Fruit fly (Drosophila melanogaster) whole organism, embryonic: ENCODE data around the gene CG10947.
A peak's percentile ranks its signal among the peaks of the same experiment; 100 is the strongest.

ENCODE experiments used
- Antp ChIP-seq: fragments of 200-800 bp; sonication (Bioruptor generic); optimal IDR thresholded peaks from 3 replicates; lab custom pipeline; 2016; ENCODE audit warnings: missing biosample characterization, missing genetic modification characterization
- BEAF-32 ChIP-seq: fragments of 200-800 bp; sonication (Bioruptor generic); optimal IDR thresholded peaks from 3 replicates; lab custom pipeline; 2017; ENCODE audit warnings: missing biosample characterization, missing genetic modification characterization, mild to moderate bottlenecking, moderate library complexity, missing genetic modification reagents
- CG10274 ChIP-seq: fragments of 200-800 bp; sonication (Bioruptor generic); optimal IDR thresholded peaks from 3 replicates; lab custom pipeline; 2017; ENCODE audit warnings: missing biosample characterization, mild to moderate bottlenecking, missing genetic modification characterization
- CG10959 ChIP-seq: fragments of 200-800 bp; sonication (Bioruptor generic); IDR thresholded peaks from 2 replicates; pipeline ENCODE4 v1.3.6; 2022; ENCODE audit warnings: missing biosample characterization, missing genetic modification characterization
- CG10979 ChIP-seq: fragments of 200-800 bp; sonication (Bioruptor generic); optimal IDR thresholded peaks from 2 replicates; lab custom pipeline; 2018; ENCODE audit warnings: missing biosample characterization, mild to moderate bottlenecking, missing genetic modification characterization, moderate library complexity
- CG12155 ChIP-seq: fragments of 200-800 bp; sonication (Bioruptor generic); optimal IDR thresholded peaks from 3 replicates; lab custom pipeline; 2016; ENCODE audit warnings: missing biosample characterization, missing genetic modification characterization
- CG13287 ChIP-seq: fragments of 200-800 bp; sonication (Bioruptor generic); IDR thresholded peaks from 2 replicates; pipeline ENCODE4 v1.3.6; 2022; ENCODE audit warnings: missing biosample characterization, missing genetic modification characterization; ENCODE audit not compliant: partially characterized antibody
- CG13775 ChIP-seq: fragments of 200-800 bp; sonication (Bioruptor generic); optimal IDR thresholded peaks from 3 replicates; lab custom pipeline; 2017; ENCODE audit warnings: missing biosample characterization, mild to moderate bottlenecking, missing genetic modification characterization
- CG14050 ChIP-seq: fragments of 200-800 bp; sonication (Bioruptor generic); IDR thresholded peaks from 3 replicates; pipeline ENCODE4 v1.3.6; 2022; ENCODE audit warnings: missing biosample characterization, missing genetic modification characterization
- CG16779 ChIP-seq: fragments of 200-800 bp; sonication (Bioruptor generic); IDR thresholded peaks from 2 replicates; pipeline ENCODE4 v1.3.6; 2022; ENCODE audit warnings: missing biosample characterization, missing genetic modification characterization
- CG17361 ChIP-seq: fragments of 200-800 bp; sonication (Bioruptor generic); IDR thresholded peaks from 3 replicates; pipeline ENCODE4 v1.3.6; 2022; ENCODE audit warnings: missing biosample characterization, missing genetic modification characterization
- CG17385 ChIP-seq: fragments of 200-800 bp; sonication (Bioruptor generic); optimal IDR thresholded peaks from 3 replicates; lab custom pipeline; 2018; ENCODE audit warnings: missing biosample characterization, mild to moderate bottlenecking, missing genetic modification characterization
- CG1792 ChIP-seq: fragments of 200-800 bp; sonication (Bioruptor generic); optimal IDR thresholded peaks from 2 replicates; lab custom pipeline; 2016; ENCODE audit warnings: missing biosample characterization, missing genetic modification characterization
- CG6683 ChIP-seq: fragments of 200-800 bp; sonication (Bioruptor generic); optimal IDR thresholded peaks from 2 replicates; lab custom pipeline; 2017; ENCODE audit warnings: missing biosample characterization, mild to moderate bottlenecking, missing genetic modification characterization, missing genetic modification reagents
- Chrac-16 ChIP-seq: fragments of 200-800 bp; sonication (Bioruptor generic); optimal IDR thresholded peaks from 3 replicates; lab custom pipeline; 2016; ENCODE audit warnings: missing biosample characterization, missing genetic modification characterization
- Dek ChIP-seq: fragments of 200-800 bp; sonication (Bioruptor generic); optimal IDR thresholded peaks from 3 replicates; lab custom pipeline; 2019; ENCODE audit warnings: missing biosample characterization, mild to moderate bottlenecking, missing genetic modification characterization, moderate library complexity
- Dip3 ChIP-seq: fragments of 200-800 bp; sonication (Bioruptor generic); optimal IDR thresholded peaks from 3 replicates; lab custom pipeline; 2016; ENCODE audit warnings: missing biosample characterization, missing genetic modification characterization
- Dll ChIP-seq: fragments of 200-800 bp; sonication (Bioruptor generic); IDR thresholded peaks from 4 replicates; pipeline ENCODE4 v1.3.6; 2022; ENCODE audit warnings: missing biosample characterization, missing genetic modification characterization; ENCODE audit not compliant: partially characterized antibody
- E2f1 ChIP-seq: fragments of 200-800 bp; sonication (Bioruptor generic); IDR thresholded peaks from 2 replicates; pipeline ENCODE4 v1.3.6; 2022; ENCODE audit warnings: missing biosample characterization, missing genetic modification characterization
- Elba2 ChIP-seq: fragments of 200-800 bp; sonication (Bioruptor generic); optimal IDR thresholded peaks from 3 replicates; lab custom pipeline; 2016; ENCODE audit warnings: missing biosample characterization, missing genetic modification characterization
- Gug ChIP-seq: fragments of 200-800 bp; sonication (Bioruptor generic); IDR thresholded peaks from 4 replicates; pipeline ENCODE4 v1.3.6; 2022; ENCODE audit warnings: missing biosample characterization, missing genetic modification characterization
- HLH54F ChIP-seq: fragments of 200-800 bp; sonication (Bioruptor generic); optimal IDR thresholded peaks from 3 replicates; lab custom pipeline; 2016; ENCODE audit warnings: missing biosample characterization, missing genetic modification characterization
- Mes4 ChIP-seq: fragments of 200-800 bp; sonication (Bioruptor generic); optimal IDR thresholded peaks from 2 replicates; lab custom pipeline; 2016; ENCODE audit warnings: missing biosample characterization, missing genetic modification characterization
- NFAT ChIP-seq: fragments of 200-800 bp; sonication (Bioruptor generic); IDR thresholded peaks from 2 replicates; pipeline ENCODE4 v1.3.6; 2022; ENCODE audit warnings: missing biosample characterization, missing genetic modification characterization
- Neu2 ChIP-seq: fragments of 200-800 bp; sonication (Bioruptor generic); optimal IDR thresholded peaks from 3 replicates; lab custom pipeline; 2016; ENCODE audit warnings: missing biosample characterization, missing genetic modification characterization, borderline replicate concordance
- Optix ChIP-seq: fragments of 200-800 bp; sonication (Bioruptor generic); IDR thresholded peaks from 3 replicates; pipeline ENCODE4 v1.3.6; 2022; ENCODE audit warnings: missing biosample characterization, missing genetic modification characterization
- Trl ChIP-seq, 3 experiments: fragments of >200 bp in 2 of 3; fragments of 200-800 bp in 1 of 3; sonication (Bioruptor generic) in 1 of 3; optimal IDR thresholded peaks; 2 replicates in 1 of 3; 3 replicates in 2 of 3; lab custom pipeline; 2016 to 2017; ENCODE audit warnings: missing biosample characterization in 1 of 3, missing genetic modification characterization in 1 of 3
- Vsx1 ChIP-seq: fragments of 200-800 bp; sonication (Bioruptor generic); optimal IDR thresholded peaks from 2 replicates; lab custom pipeline; 2017; ENCODE audit warnings: missing biosample characterization, mild to moderate bottlenecking, missing genetic modification characterization, missing genetic modification reagents
- ash1 ChIP-seq: fragments of 200-800 bp; sonication (Bioruptor generic); optimal IDR thresholded peaks from 2 replicates; lab custom pipeline; 2018; ENCODE audit warnings: missing biosample characterization, mild to moderate bottlenecking, missing genetic modification characterization
- btn ChIP-seq: fragments of 200-800 bp; sonication (Bioruptor generic); optimal IDR thresholded peaks from 2 replicates; lab custom pipeline; 2016; ENCODE audit warnings: missing biosample characterization, missing genetic modification characterization
- chinmo ChIP-seq: fragments of 200-800 bp; sonication (Bioruptor generic); IDR thresholded peaks from 4 replicates; pipeline ENCODE4 v1.3.6; 2022; ENCODE audit warnings: missing biosample characterization, missing genetic modification characterization; ENCODE audit not compliant: partially characterized antibody
- ci ChIP-seq: fragments of 200-800 bp; sonication (Bioruptor generic); IDR thresholded peaks from 3 replicates; pipeline ENCODE4 v1.3.6; 2022; ENCODE audit warnings: missing biosample characterization, missing genetic modification characterization
- crp ChIP-seq, 2 experiments: fragments of 200-800 bp; sonication (Bioruptor generic); optimal IDR thresholded peaks; 2 replicates in 1 of 2; 3 replicates in 1 of 2; lab custom pipeline; 2017; ENCODE audit warnings: missing biosample characterization in 2 of 2, missing genetic modification characterization in 2 of 2, mild to moderate bottlenecking in 1 of 2, moderate library complexity in 1 of 2
- dm ChIP-seq: fragments of 200-800 bp; sonication (Bioruptor generic); optimal IDR thresholded peaks from 3 replicates; lab custom pipeline; 2016; ENCODE audit warnings: missing biosample characterization, missing genetic modification characterization
- fd64A ChIP-seq: fragments of 200-800 bp; sonication (Bioruptor generic); optimal IDR thresholded peaks from 3 replicates; lab custom pipeline; 2018; ENCODE audit warnings: missing biosample characterization, mild to moderate bottlenecking, missing genetic modification characterization
- hkb ChIP-seq, 2 experiments: fragments of 200-800 bp in 1 of 2; fragments of >200 bp in 1 of 2; sonication (Bioruptor generic) in 1 of 2; IDR thresholded peaks in 1 of 2; optimal IDR thresholded peaks in 1 of 2; 2 replicates each; pipeline versions ENCODE4 v1.3.6 to Lab custom; 2017 to 2022; ENCODE audit warnings: missing biosample characterization in 1 of 2, missing genetic modification characterization in 1 of 2
- inv ChIP-seq: fragments of 200-800 bp; sonication (Bioruptor generic); IDR thresholded peaks from 2 replicates; pipeline ENCODE4 v1.3.6; 2022; ENCODE audit warnings: missing biosample characterization, missing genetic modification characterization; ENCODE audit not compliant: partially characterized antibody
- prd ChIP-seq, 3 experiments: fragments of >200 bp in 2 of 3; fragments of 200-800 bp in 1 of 3; sonication (Bioruptor generic) in 1 of 3; optimal IDR thresholded peaks in 2 of 3; IDR thresholded peaks in 1 of 3; 2 replicates in 2 of 3; 3 replicates in 1 of 3; pipeline versions ENCODE4 v1.3.6 to Lab custom; 2017 to 2022; ENCODE audit warnings: missing biosample characterization in 1 of 3, missing genetic modification characterization in 1 of 3
- scrt ChIP-seq: fragments of 200-800 bp; sonication (Bioruptor generic); optimal IDR thresholded peaks from 2 replicates; lab custom pipeline; 2018; ENCODE audit warnings: missing biosample characterization, mild to moderate bottlenecking, missing genetic modification characterization, moderate library complexity
- sim ChIP-seq: fragments of 200-800 bp; sonication (Bioruptor generic); IDR thresholded peaks from 2 replicates; pipeline ENCODE4 v1.3.6; 2022; ENCODE audit warnings: missing biosample characterization, missing genetic modification characterization
- sima ChIP-seq: fragments of 200-800 bp; sonication (Bioruptor generic); optimal IDR thresholded peaks from 2 replicates; lab custom pipeline; 2016; ENCODE audit warnings: missing biosample characterization, missing genetic modification characterization
- slou ChIP-seq: fragments of 200-800 bp; sonication (Bioruptor generic); optimal IDR thresholded peaks from 3 replicates; lab custom pipeline; 2016; ENCODE audit warnings: missing biosample characterization, missing genetic modification characterization
- sna ChIP-seq: fragments of 200-800 bp; sonication (Bioruptor generic); IDR thresholded peaks from 2 replicates; pipeline ENCODE4 v1.3.6; 2022; ENCODE audit warnings: missing biosample characterization, missing genetic modification characterization; ENCODE audit not compliant: partially characterized antibody
- stwl ChIP-seq: fragments of 200-800 bp; sonication (Bioruptor generic); optimal IDR thresholded peaks from 3 replicates; lab custom pipeline; 2018; ENCODE audit warnings: missing biosample characterization, mild to moderate bottlenecking, missing genetic modification characterization, moderate library complexity
- vnd ChIP-seq: fragments of 200-800 bp; sonication (Bioruptor generic); IDR thresholded peaks from 3 replicates; pipeline ENCODE4 v1.3.6; 2022; ENCODE audit warnings: missing biosample characterization, missing genetic modification characterization; ENCODE audit not compliant: partially characterized antibody
- wdn ChIP-seq: fragments of 200-800 bp; sonication (Bioruptor generic); IDR thresholded peaks from 2 replicates; pipeline ENCODE4 v1.3.6; 2022; ENCODE audit warnings: missing biosample characterization, missing genetic modification characterization
- zen ChIP-seq: fragments of 200-800 bp; sonication (Bioruptor generic); optimal IDR thresholded peaks from 3 replicates; lab custom pipeline; 2018; ENCODE audit warnings: missing biosample characterization, mild to moderate bottlenecking, missing genetic modification characterization, moderate library complexity

CG10947 gene

dm6 chr2L:20428756-20429408 lies 14.3 kb upstream of the CG10947 start (continued):
- TF ChIP-seq Vsx1 (GFP tag; lab: Kevin White, UChicago) (no peak), prd (optimal IDR thresholded peaks at IDR 0.05; lab: Kevin White, UChicago) (no peak), prd (GFP tag; IDR thresholded peaks at IDR 0.05; lab: Robert Waterston, UW) (no peak), CG6683 (GFP tag; lab: Kevin White, UChicago) (no peak), inv (no peak), CG14050 (GFP tag; lab: Robert Waterston, UW) (no peak), sna (0 out of 2 replicates have a peak, but pooled peaks have one; percentile 19), chinmo (GFP tag; lab: Robert Waterston, UW) (peak; percentile 68; the same call in 2 of the 4 replicates), CG10274 (no peak), fd64A (GFP tag; lab: Kevin White, UChicago) (no peak), vnd (GFP tag; lab: Robert Waterston, UW) (no peak), hkb (optimal IDR thresholded peaks at IDR 0.05; lab: Kevin White, UChicago) (no peak), hkb (GFP tag; IDR thresholded peaks at IDR 0.05; lab: Robert Waterston, UW) (0 out of 2 replicates have a peak, but pooled peaks have one; percentile 20), stwl (peak; percentile 74), btn (GFP tag; lab: Kevin White, UChicago) (no peak), HLH54F (GFP tag; lab: Kevin White, UChicago) (no peak), CG17361 (GFP tag; lab: Robert Waterston, UW) (no peak), ash1 (GFP tag; lab: Kevin White, UChicago) (no peak), dm (peak; percentile 48), sima (no peak), CG10979 (tag; lab: Kevin White, UChicago) (no peak), CG17385 (GFP tag; lab: Kevin White, UChicago) (peak; percentile 36), Antp (GFP tag; lab: Kevin White, UChicago) (no peak), NFAT (GFP tag; lab: Robert Waterston, UW) (no peak), Dll (peak; percentile 35; the same call in 1 of the 4 replicates), sim (GFP tag; lab: Robert Waterston, UW) (no peak), Gug (GFP tag; lab: Robert Waterston, UW) (no peak), E2f1 (GFP tag; lab: Robert Waterston, UW) (peak; percentile 73; the same call in 1 of the 2 replicates), CG13287 (GFP tag; lab: Robert Waterston, UW) (peak; percentile 47; the same call in 1 of the 2 replicates), CG13775 (GFP tag; lab: Kevin White, UChicago) (no peak), Neu2 (GFP tag; lab: Kevin White, UChicago) (no peak), CG1792 (no peak), Mes4 (no peak), Trl (optimal IDR thresholded peaks at IDR 0.05; lab: Kevin White, UChicago) (peak in 1 of 2 experiments; percentile 24), Trl (GFP tag; optimal IDR thresholded peaks at IDR 0.05; lab: Kevin White, UChicago) (no peak), Dek (tag; lab: Kevin White, UChicago) (no peak), Elba2 (GFP tag; lab: Kevin White, UChicago) (no peak), CG16779 (no peak), crp (GFP tag; optimal IDR thresholded peaks at IDR 0.05; lab: Kevin White, UChicago) (peak in 1 of 2 experiments; percentile 75), BEAF-32 (GFP tag; lab: Kevin White, UChicago) (peak; percentile 38), CG12155 (GFP tag; lab: Kevin White, UChicago) (no peak), CG10959 (GFP tag; lab: Robert Waterston, UW) (no peak), ci (GFP tag; lab: Robert Waterston, UW) (peak; percentile 64; the same call in 1 of the 3 replicates), slou (GFP tag; lab: Kevin White, UChicago) (no peak), scrt (GFP tag; lab: Kevin White, UChicago) (no peak), Dip3 (no peak), zen (tag; lab: Kevin White, UChicago) (no peak), Optix (GFP tag; lab: Robert Waterston, UW) (no peak), wdn (GFP tag; lab: Robert Waterston, UW) (no peak), Chrac-16 (no peak)
